Fruit fly (Drosophila melanogaster) Kc167 (cell line): ENCODE results near the gene elB.
A peak's percentile ranks its signal among the peaks of the same experiment; 100 is the strongest.

Experiments used
- Myc ChIP-seq: fragments of >200 bp; optimal IDR thresholded peaks from 2 replicates; lab custom pipeline; 2017; ENCODE audit warnings: missing external identifiers
- Sin3A ChIP-seq: fragments of >200 bp; optimal IDR thresholded peaks from 2 replicates; lab custom pipeline; 2018; ENCODE audit warnings: missing external identifiers
- h ChIP-seq: fragments of >200 bp; optimal IDR thresholded peaks from 3 replicates; lab custom pipeline; 2018; ENCODE audit warnings: missing external identifiers
- insv ChIP-seq: fragments of >200 bp; optimal IDR thresholded peaks from 3 replicates; lab custom pipeline; 2018; ENCODE audit warnings: missing external identifiers
- psq ChIP-seq: fragments of >200 bp; optimal IDR thresholded peaks from 2 replicates; lab custom pipeline; 2017; ENCODE audit warnings: missing external identifiers
- ttk ChIP-seq: sonication (Bioruptor generic); optimal IDR thresholded peaks from 2 replicates; lab custom pipeline; 2017; ENCODE audit warnings: missing external identifiers

The elB gene

DNA sequence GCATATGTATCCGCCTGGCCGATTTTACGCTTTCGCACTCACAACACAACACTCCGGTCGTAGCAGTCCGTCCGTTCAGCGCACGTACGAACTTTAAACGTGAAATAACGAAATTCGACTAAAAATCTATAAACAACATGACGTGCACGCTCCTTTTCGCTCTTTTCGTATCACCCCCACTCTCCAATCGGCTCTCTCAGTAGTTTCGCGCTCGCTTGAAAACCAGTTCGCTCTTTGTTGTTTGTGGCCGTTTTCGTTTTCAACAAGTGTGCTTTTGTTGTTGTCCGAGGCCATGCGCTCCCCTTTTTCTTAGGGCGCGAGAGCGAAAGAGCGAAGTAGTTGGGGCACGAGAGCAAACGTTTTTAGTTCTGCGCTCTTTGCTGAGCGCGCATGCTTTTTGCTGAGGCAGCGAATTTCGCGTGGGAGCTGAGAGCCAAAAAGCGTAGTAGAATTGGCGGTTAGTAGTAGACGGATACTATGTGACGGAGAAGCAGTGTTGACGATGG lies at the start of gene elB:
Gene elB (minus strand): TSS at position 122 of the 506 bp plus-strand sequence.
- TF ChIP-seq insv (lab: Kevin White, UChicago) (peak; percentile 95), psq (no peak)

DNA sequence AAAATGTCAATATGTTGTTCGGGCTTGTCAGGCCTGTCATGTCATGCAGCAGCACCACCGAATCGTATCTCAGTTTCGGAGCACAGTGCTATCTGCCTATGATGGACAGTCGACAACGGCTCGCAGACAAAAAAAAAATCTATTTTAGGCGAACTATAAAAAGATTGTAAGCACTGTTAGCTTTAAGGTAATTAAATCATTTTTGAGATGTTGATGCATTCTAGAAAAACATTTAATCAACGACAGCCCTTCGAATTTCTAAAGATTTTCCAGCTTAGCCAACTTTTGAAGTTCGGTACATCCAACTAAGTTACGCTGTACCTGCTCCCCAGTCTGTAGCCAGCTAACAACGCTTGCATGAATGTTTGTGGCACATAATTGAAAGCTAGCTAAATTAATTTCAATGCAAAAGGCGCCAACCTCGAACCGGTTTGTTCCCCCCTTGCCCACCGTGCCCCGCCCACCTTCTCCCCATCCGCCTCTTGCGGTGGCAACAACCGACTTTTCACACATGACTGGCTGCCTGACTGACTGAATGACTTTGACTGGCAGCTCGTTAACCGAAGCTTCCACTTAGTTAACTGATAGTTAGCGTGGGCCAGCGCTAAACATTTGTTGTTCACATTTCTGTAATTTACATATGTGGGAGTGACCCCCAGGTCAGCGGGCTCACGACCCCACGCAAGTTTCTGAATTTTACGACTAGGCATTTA lies 49.0 kb upstream of the elB start:
- no peak for TF ChIP-seq Sin3A (lab: Kevin White, UChicago)
- TF ChIP-seq ttk (lab: Kevin White, UChicago): no peak
- TF ChIP-seq insv (lab: Kevin White, UChicago): no peak

dm6 chr2L:14457414-14457813 lies 48.1 kb upstream of the elB start:
- TF ChIP-seq h (no peak), ttk (lab: Kevin White, UChicago) (no peak), Sin3A (lab: Kevin White, UChicago) (no peak), Myc (lab: Kevin White, UChicago) (no peak), insv (lab: Kevin White, UChicago) (no peak), psq (no peak)

DNA sequence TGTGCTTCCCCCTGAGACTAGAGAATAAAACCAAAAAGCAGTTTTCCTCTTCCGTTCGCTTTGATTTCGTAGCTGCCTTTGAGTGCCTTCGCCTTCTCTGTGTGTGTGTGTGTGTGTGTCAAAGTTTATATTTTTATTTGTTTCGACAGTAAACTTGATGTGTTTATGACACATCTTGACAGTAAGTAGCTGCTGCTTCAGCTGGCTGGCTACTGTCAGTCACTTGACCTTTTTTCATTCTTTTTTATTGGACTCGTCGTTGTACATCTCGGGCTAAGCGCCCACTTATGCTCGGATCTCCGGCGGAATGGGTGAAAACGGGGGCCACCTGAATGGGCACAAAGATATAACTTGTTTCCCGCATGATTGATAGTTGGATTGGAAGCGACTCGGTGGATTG lies 47.5 kb upstream of the elB start:
- TF ChIP-seq Sin3A (lab: Kevin White, UChicago): no peak

DNA sequence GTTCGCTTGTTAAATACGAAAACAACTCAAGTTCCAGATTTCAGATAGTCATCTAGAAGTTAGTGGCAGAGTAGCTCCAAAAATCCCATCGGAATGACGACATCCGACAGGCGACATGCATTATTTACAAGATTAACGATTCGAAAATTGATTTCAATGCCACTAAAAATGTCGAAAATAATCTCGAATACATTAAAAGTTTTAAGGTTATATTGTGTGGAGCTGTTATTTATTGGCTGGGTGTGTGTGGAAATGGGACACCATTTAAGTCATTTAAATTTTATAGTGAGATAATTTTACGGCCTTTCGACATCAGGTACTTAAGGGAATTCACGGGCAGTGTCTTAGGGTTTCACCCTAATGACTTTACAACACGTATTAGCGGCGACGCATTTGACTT lies 46.9 kb upstream of the elB start:
- TF ChIP-seq psq (no peak), insv (lab: Kevin White, UChicago) (no peak)

- TF ChIP-seq Myc (lab: Kevin White, UChicago) (no peak), h (no peak), psq (no peak), insv (lab: Kevin White, UChicago) (no peak), Sin3A (lab: Kevin White, UChicago) (no peak), ttk (lab: Kevin White, UChicago) (no peak)
Observed at dm6 chr2L:14455131-14455530, 45.8 kb upstream of the elB start.

DNA sequence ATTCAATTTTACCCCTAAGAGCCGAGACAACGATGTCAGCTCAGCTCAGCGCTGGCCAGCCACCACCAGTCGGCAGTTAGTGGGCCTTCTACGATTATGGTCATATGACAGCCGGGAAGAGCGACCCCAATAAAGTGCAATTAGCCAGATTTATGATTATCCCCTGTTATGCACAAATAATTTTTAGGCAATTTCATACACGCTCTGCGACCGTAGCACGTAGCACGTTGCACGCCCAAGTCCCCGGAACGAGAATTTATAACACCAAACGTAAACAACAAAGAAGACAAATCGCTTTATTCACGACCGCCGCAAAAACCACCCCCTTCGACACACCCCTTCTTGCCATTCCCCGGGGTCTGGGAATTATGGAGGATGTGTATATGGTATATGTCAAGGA lies 44.9 kb upstream of the elB start:
- TF ChIP-seq insv (lab: Kevin White, UChicago) (no peak), h (no peak), Myc (lab: Kevin White, UChicago) (no peak), Sin3A (lab: Kevin White, UChicago) (no peak), ttk (lab: Kevin White, UChicago) (no peak), psq (no peak)

DNA sequence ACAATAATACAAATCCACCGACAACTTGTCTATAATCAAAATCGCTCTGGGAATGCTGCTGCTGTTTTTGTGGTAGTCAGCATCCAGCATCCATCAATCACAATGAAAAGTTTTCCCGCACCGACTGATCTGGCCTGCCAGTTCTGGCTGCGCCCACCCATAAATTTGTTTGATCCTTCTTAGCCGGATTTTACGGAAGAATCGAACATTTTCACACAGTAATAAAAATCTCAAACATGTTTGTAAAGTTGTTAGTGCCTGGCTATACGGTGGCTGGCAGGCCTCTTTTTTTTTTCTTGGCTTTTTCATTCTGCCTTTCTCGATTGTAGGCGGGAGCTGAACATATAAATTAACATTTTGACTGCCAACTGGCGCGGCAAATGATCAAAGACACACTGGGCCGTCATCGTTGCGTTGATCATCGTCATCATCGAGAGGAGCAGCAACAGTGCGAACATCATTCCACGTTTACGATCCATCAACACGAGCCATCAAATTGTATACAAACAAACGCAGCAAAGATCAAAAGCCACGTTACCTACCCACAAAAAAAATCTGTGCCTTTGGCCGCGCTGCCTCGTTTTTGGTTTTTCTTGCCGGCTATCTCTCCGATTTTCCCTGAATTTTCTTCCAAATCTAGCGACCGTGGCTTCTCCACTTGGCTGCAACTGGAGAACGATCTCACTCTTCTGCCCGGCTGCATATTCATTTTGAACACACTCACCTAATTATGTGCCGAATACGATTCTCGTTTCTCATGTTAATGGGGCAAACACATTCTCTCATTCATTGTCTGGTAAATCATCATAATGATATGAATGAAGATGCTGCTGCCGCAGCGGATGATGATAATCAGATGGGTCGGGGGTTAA lies 43.8 kb upstream of the elB start:
- no peak for TF ChIP-seq psq
- TF ChIP-seq Myc (lab: Kevin White, UChicago): no peak
- TF ChIP-seq insv (lab: Kevin White, UChicago): no peak
- TF ChIP-seq h: no peak
- no peak for TF ChIP-seq Sin3A (lab: Kevin White, UChicago)
- TF ChIP-seq ttk (lab: Kevin White, UChicago): no peak

- TF ChIP-seq ttk (lab: Kevin White, UChicago) (no peak), Myc (lab: Kevin White, UChicago) (no peak), insv (lab: Kevin White, UChicago) (no peak), psq (no peak), Sin3A (lab: Kevin White, UChicago) (no peak), h (no peak)
Observed at dm6 chr2L:14451286-14451685, 41.9 kb upstream of the elB start.

DNA sequence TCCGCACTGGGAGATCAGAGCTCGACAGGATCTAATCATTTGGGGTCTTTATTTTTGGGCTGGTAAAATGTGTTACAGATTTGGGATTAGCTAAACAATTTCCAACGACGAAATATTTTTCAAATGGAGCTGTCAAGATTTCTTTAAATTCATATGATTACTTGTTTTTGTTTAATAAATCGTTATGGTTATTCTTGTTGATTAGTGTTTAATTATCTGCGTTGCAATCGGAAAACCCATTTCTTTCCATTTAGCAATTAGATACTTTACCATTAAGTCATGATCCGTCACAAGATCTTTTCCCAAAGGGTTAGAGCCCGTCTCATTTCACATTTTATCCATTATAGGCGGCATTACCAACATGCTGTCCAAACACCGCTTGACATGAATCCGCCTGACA lies 41.5 kb upstream of the elB start, which contains the start of gene CG15283:
Gene CG15283 (minus strand): TSS at position 101 of the 400 bp plus-strand sequence.
- TF ChIP-seq Sin3A (lab: Kevin White, UChicago) (no peak), Myc (lab: Kevin White, UChicago) (no peak)

DNA sequence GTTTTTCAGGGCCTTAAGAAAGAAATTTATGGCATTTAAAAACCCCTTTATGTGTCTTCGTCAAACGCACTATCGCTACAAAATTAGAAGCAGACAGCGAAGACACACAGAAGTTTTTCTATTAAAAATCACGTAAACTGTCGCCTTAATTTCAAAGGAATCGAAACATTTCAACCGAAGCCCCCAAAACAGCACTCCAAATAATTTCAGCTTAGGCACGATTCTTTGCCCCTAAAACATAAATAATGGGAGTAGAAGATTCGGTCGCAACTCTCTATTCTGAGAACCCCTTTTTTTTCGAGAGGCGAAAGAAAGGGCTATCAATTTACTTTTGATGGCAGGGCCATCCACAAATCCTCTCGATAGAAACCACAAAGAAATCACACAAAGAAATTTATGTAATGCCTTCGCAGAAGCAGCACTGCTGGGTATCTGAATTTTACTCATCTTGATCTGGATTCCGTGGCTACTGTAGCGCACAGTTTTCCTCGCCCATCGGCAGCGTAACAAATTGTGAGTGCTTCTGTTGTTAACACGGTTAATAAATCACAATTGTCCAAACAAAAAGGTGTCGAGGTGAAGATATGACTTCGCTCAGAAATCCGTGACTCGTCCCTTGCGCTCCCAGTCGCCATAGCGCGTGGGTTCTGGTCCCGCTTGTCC lies 40.7 kb upstream of the elB start:
- TF ChIP-seq ttk (lab: Kevin White, UChicago): no peak
- TF ChIP-seq Sin3A (lab: Kevin White, UChicago): no peak
- TF ChIP-seq Myc (lab: Kevin White, UChicago): no peak
- no peak for TF ChIP-seq insv (lab: Kevin White, UChicago)
- no peak for TF ChIP-seq h
- no peak for TF ChIP-seq psq

dm6 chr2L:14448784-14449183 lies 39.4 kb upstream of the elB start:
- TF ChIP-seq ttk (lab: Kevin White, UChicago) (no peak), h (no peak), insv (lab: Kevin White, UChicago) (no peak), Myc (lab: Kevin White, UChicago) (no peak), psq (no peak), Sin3A (lab: Kevin White, UChicago) (no peak)
